In the genomic region with DNA sequence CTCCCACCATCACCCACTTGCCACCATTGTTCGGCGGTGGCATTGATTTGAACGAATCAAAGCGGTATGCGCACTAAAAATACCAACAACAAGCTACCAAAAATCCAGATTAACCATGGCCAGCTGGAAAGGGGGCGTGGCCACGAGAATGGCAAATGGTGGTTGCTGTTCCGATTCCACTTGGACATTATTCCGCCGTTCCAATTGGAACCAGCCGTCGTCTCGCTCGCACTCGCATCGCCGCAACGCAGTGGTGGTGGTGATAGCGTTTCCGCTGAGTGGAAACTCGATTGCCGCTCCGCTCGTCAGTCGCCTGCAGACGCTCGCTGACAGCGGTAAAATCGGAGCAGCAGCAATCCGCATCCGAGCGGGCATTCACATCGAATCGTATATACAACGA, we compare ENCODE assay signal across 1 fruit fly cellular context.
TF ChIP-seq lines count a peak whose summit lies in the region.

A gene (plus strand): TSS at position 304 of the 400 bp plus-strand sequence.

TF ChIP-seq in whole organism, embryonic, 481 proteins besides CTCF, POLR2A, EP300 and RAD21 (continued from another document):
- TF ChIP-seq Nf-YC (tag; optimal IDR thresholded peaks at IDR 0.05; lab: Kevin White, UChicago), result peak; percentile 99
- TF ChIP-seq sens (GFP tag; lab: Kevin White, UChicago), result peak; percentile 85
- peak; percentile 87 for TF ChIP-seq cg (GFP tag; optimal IDR thresholded peaks at IDR 0.05; lab: Kevin White, UChicago)
- TF ChIP-seq Drgx (GFP tag; IDR thresholded peaks at IDR 0.05; lab: Robert Waterston, UW), result no peak
- peak; percentile 41 for TF ChIP-seq mirr (GFP tag; optimal IDR thresholded peaks at IDR 0.05; lab: Kevin White, UChicago)
- peak; percentile 49 for TF ChIP-seq CoRest (tag; optimal IDR thresholded peaks at IDR 0.05; lab: Kevin White, UChicago)
- TF ChIP-seq p53 (GFP tag; optimal IDR thresholded peaks at IDR 0.05; lab: Kevin White, UChicago), result no peak
- no peak for TF ChIP-seq CG4617 (GFP tag; optimal IDR thresholded peaks at IDR 0.05; lab: Kevin White, UChicago; ENCODE audit: borderline replicate concordance)
- peak; percentile 65 for TF ChIP-seq CG4360 (GFP tag; IDR thresholded peaks at IDR 0.05; lab: Robert Waterston, UW)
- TF ChIP-seq Scr (GFP tag; IDR thresholded peaks at IDR 0.05; lab: Robert Waterston, UW; ENCODE audit: partially characterized antibody), result peak; percentile 14; the same call in 1 of the 2 replicates
- TF ChIP-seq kah (GFP tag; optimal IDR thresholded peaks at IDR 0.05; lab: Kevin White, UChicago), result peak; percentile 25
- TF ChIP-seq Sry-β (GFP tag; optimal IDR thresholded peaks at IDR 0.05; lab: Kevin White, UChicago), result no peak
- no peak for TF ChIP-seq Poxn (GFP tag; IDR thresholded peaks at IDR 0.05; lab: Robert Waterston, UW)
- TF ChIP-seq Fer1 (GFP tag; optimal IDR thresholded peaks at IDR 0.05; lab: Kevin White, UChicago), result peak; percentile 0
- peak; percentile 95 to 98 for TF ChIP-seq insv (GFP tag; optimal IDR thresholded peaks at IDR 0.05; lab: Kevin White, UChicago)
- TF ChIP-seq MBD-R2 (GFP tag; IDR thresholded peaks at IDR 0.05; lab: Robert Waterston, UW), result 0 out of 2 replicates have a peak, but pooled peaks have one; percentile 9
- no peak for TF ChIP-seq cas (GFP tag; IDR thresholded peaks at IDR 0.05; lab: Robert Waterston, UW)
- no peak for TF ChIP-seq CG15601 (tag; optimal IDR thresholded peaks at IDR 0.05; lab: Kevin White, UChicago)
- TF ChIP-seq tna (GFP tag; IDR thresholded peaks at IDR 0.05; lab: Robert Waterston, UW; ENCODE audit: partially characterized antibody), result no peak
- 0 out of 2 replicates have a peak, but pooled peaks have one; percentile 33 for TF ChIP-seq bbx (GFP tag; IDR thresholded peaks at IDR 0.05; lab: Robert Waterston, UW; ENCODE audit: partially characterized antibody)
- peak; percentile 80 for TF ChIP-seq oc (tag; optimal IDR thresholded peaks at IDR 0.05; lab: Kevin White, UChicago)
- TF ChIP-seq CG11695 (GFP tag; IDR thresholded peaks at IDR 0.05; lab: Robert Waterston, UW), result 0 out of 3 replicates have a peak, but pooled peaks have one; percentile 26
- no peak for TF ChIP-seq grau (tag; optimal IDR thresholded peaks at IDR 0.05; lab: Kevin White, UChicago)
- TF ChIP-seq CG11085 (GFP tag; IDR thresholded peaks at IDR 0.05; lab: Robert Waterston, UW), result no peak
- peak; percentile 29 for TF ChIP-seq zen (tag; optimal IDR thresholded peaks at IDR 0.05; lab: Kevin White, UChicago)
- TF ChIP-seq Nf-YB (GFP tag; optimal IDR thresholded peaks at IDR 0.05; lab: Kevin White, UChicago), result peak; percentile 99
- TF ChIP-seq Bdp1 (GFP tag; optimal IDR thresholded peaks at IDR 0.05; lab: Kevin White, UChicago), result no peak
- peak; percentile 39 for TF ChIP-seq grn (GFP tag; optimal IDR thresholded peaks at IDR 0.05; lab: Kevin White, UChicago)
- peak; percentile 35; the same call in 1 of the 2 replicates for TF ChIP-seq onecut (GFP tag; IDR thresholded peaks at IDR 0.05; lab: Robert Waterston, UW)
- TF ChIP-seq CG3065 (GFP tag; optimal IDR thresholded peaks at IDR 0.05; lab: Kevin White, UChicago), result peak; percentile 54
- peak; percentile 74; the same call in 1 of the 4 replicates for TF ChIP-seq chinmo (GFP tag; IDR thresholded peaks at IDR 0.05; lab: Robert Waterston, UW; ENCODE audit: partially characterized antibody)
- TF ChIP-seq CG10321 (GFP tag; IDR thresholded peaks at IDR 0.05; lab: Robert Waterston, UW), result peak; percentile 94
- no peak for TF ChIP-seq pan (optimal IDR thresholded peaks at IDR 0.05; lab: Kevin White, UChicago)
- no peak for TF ChIP-seq pan (GFP tag; optimal IDR thresholded peaks at IDR 0.05 in 1 of 2, IDR thresholded peaks at IDR 0.05 in 1 of 2)
- no peak for TF ChIP-seq CG12236 (GFP tag; optimal IDR thresholded peaks at IDR 0.05; lab: Kevin White, UChicago)
- no peak for TF ChIP-seq YL-1 (GFP tag; optimal IDR thresholded peaks at IDR 0.05; lab: Kevin White, UChicago)
- 0 out of 2 replicates have a peak, but pooled peaks have one; percentile 31 for TF ChIP-seq crol (GFP tag; IDR thresholded peaks at IDR 0.05; lab: Robert Waterston, UW)
- 0 out of 2 replicates have a peak, but pooled peaks have one; percentile 27 for TF ChIP-seq GATAe (GFP tag; conservative IDR thresholded peaks at IDR 0.05; lab: Robert Waterston, UW)
- TF ChIP-seq ftz-f1 (GFP tag; optimal IDR thresholded peaks at IDR 0.05; lab: Kevin White, UChicago), result peak; percentile 69
- TF ChIP-seq abd-A (tag; optimal IDR thresholded peaks at IDR 0.05; lab: Kevin White, UChicago), result peak; percentile 74
- TF ChIP-seq CG10543 (GFP tag; optimal IDR thresholded peaks at IDR 0.05; lab: Kevin White, UChicago), result peak; percentile 45
- no peak for TF ChIP-seq CG17186 (GFP tag; optimal IDR thresholded peaks at IDR 0.05; lab: Kevin White, UChicago)
- no peak for TF ChIP-seq sr (GFP tag; IDR thresholded peaks at IDR 0.05; lab: Robert Waterston, UW)
- peak; percentile 17 for TF ChIP-seq gcm (GFP tag; optimal IDR thresholded peaks at IDR 0.05; lab: Kevin White, UChicago)
- no peak for TF ChIP-seq Dfd (GFP tag; optimal IDR thresholded peaks at IDR 0.05; lab: Kevin White, UChicago)
- no peak for TF ChIP-seq CG10565 (GFP tag; optimal IDR thresholded peaks at IDR 0.05; lab: Kevin White, UChicago)
- TF ChIP-seq HmgZ (tag; optimal IDR thresholded peaks at IDR 0.05; lab: Kevin White, UChicago), result peak; percentile 24
- TF ChIP-seq sima (GFP tag; optimal IDR thresholded peaks at IDR 0.05; lab: Kevin White, UChicago), result no peak
- no peak for TF ChIP-seq CG6689 (GFP tag; IDR thresholded peaks at IDR 0.05; lab: Robert Waterston, UW)
- peak; percentile 88 for TF ChIP-seq Neu2 (GFP tag; optimal IDR thresholded peaks at IDR 0.05; lab: Kevin White, UChicago; ENCODE audit: borderline replicate concordance)
- TF ChIP-seq NfI (GFP tag; optimal IDR thresholded peaks at IDR 0.05; lab: Kevin White, UChicago), result peak; percentile 5
- TF ChIP-seq CG8478 (optimal IDR thresholded peaks at IDR 0.05; lab: Kevin White, UChicago), result peak; percentile 83
- TF ChIP-seq unc-4 (GFP tag; IDR thresholded peaks at IDR 0.05; lab: Robert Waterston, UW; ENCODE audit: partially characterized antibody), result no peak
- TF ChIP-seq CG16779 (GFP tag; IDR thresholded peaks at IDR 0.05; lab: Robert Waterston, UW), result no peak
- no peak for TF ChIP-seq CG3995 (GFP tag; optimal IDR thresholded peaks at IDR 0.05; lab: Kevin White, UChicago)
- TF ChIP-seq Awh (GFP tag; IDR thresholded peaks at IDR 0.05; lab: Robert Waterston, UW), result 0 out of 2 replicates have a peak, but pooled peaks have one; percentile 6
- TF ChIP-seq pfk (GFP tag; optimal IDR thresholded peaks at IDR 0.05; lab: Kevin White, UChicago), result peak; percentile 99
- peak; percentile 84 for TF ChIP-seq Hey (tag; optimal IDR thresholded peaks at IDR 0.05; lab: Kevin White, UChicago)
- peak; percentile 37 for TF ChIP-seq lab (GFP tag; optimal IDR thresholded peaks at IDR 0.05; lab: Kevin White, UChicago)
- peak; percentile 9 for TF ChIP-seq nau (GFP tag; optimal IDR thresholded peaks at IDR 0.05; lab: Kevin White, UChicago)
- no peak for TF ChIP-seq MTF-1 (GFP tag; optimal IDR thresholded peaks at IDR 0.05; lab: Kevin White, UChicago; ENCODE audit: borderline replicate concordance)
- peak; percentile 76; the same call in 2 of the 3 replicates for TF ChIP-seq ci (GFP tag; IDR thresholded peaks at IDR 0.05; lab: Robert Waterston, UW)
- TF ChIP-seq Hr39 (optimal IDR thresholded peaks at IDR 0.05; lab: Kevin White, UChicago), result no peak
- no peak for TF ChIP-seq CG17361 (GFP tag; IDR thresholded peaks at IDR 0.05; lab: Robert Waterston, UW)
- peak; percentile 43 for TF ChIP-seq Ets97D (GFP tag; optimal IDR thresholded peaks at IDR 0.05; lab: Kevin White, UChicago)
- TF ChIP-seq Rfx (GFP tag; IDR thresholded peaks at IDR 0.05; lab: Robert Waterston, UW), result peak; percentile 8; the same call in 1 of the 2 replicates
- TF ChIP-seq aop (GFP tag; IDR thresholded peaks at IDR 0.05; lab: Robert Waterston, UW), result peak; percentile 77; the same call in 1 of the 2 replicates
- TF ChIP-seq ewg (GFP tag; optimal IDR thresholded peaks at IDR 0.05; lab: Kevin White, UChicago), result peak; percentile 61
- no peak for TF ChIP-seq Ptx1 (GFP tag; IDR thresholded peaks at IDR 0.05; lab: Robert Waterston, UW)
- TF ChIP-seq CG16863 (GFP tag; optimal IDR thresholded peaks at IDR 0.05; lab: Kevin White, UChicago), result no peak
- TF ChIP-seq HLHmδ (GFP tag; optimal IDR thresholded peaks at IDR 0.05; lab: Kevin White, UChicago), result peak; percentile 83
- no peak for TF ChIP-seq cwo (GFP tag; optimal IDR thresholded peaks at IDR 0.05; lab: Kevin White, UChicago)
- TF ChIP-seq CG16813 (GFP tag; IDR thresholded peaks at IDR 0.05; lab: Robert Waterston, UW; ENCODE audit: partially characterized antibody), result no peak
- TF ChIP-seq seq (GFP tag; IDR thresholded peaks at IDR 0.05; lab: Robert Waterston, UW), result peak; percentile 79
- no peak for TF ChIP-seq Gug (GFP tag; IDR thresholded peaks at IDR 0.05; lab: Robert Waterston, UW)
- 0 out of 3 replicates have a peak, but pooled peaks have one; percentile 46 for TF ChIP-seq Opbp (GFP tag; IDR thresholded peaks at IDR 0.05; lab: Robert Waterston, UW; ENCODE audit: partially characterized antibody)
- no peak for TF ChIP-seq trh (GFP tag; optimal IDR thresholded peaks at IDR 0.05; lab: Kevin White, UChicago)
- TF ChIP-seq CG1832 (GFP tag; optimal IDR thresholded peaks at IDR 0.05; lab: Kevin White, UChicago), result peak; percentile 85
- TF ChIP-seq unpg (GFP tag; optimal IDR thresholded peaks at IDR 0.05; lab: Kevin White, UChicago), result no peak
- no peak for TF ChIP-seq Optix (GFP tag; IDR thresholded peaks at IDR 0.05; lab: Robert Waterston, UW)
- no peak for TF ChIP-seq dan (GFP tag; IDR thresholded peaks at IDR 0.05; lab: Robert Waterston, UW)
- TF ChIP-seq CG2129 (GFP tag; IDR thresholded peaks at IDR 0.05; lab: Robert Waterston, UW; ENCODE audit: partially characterized antibody), result no peak
- peak; percentile 6 for TF ChIP-seq wek (GFP tag; optimal IDR thresholded peaks at IDR 0.05; lab: Kevin White, UChicago)
- peak; percentile 20; the same call in 1 of the 2 replicates for TF ChIP-seq Bgb (GFP tag; IDR thresholded peaks at IDR 0.05; lab: Robert Waterston, UW; ENCODE audit: partially characterized antibody)
- no peak for TF ChIP-seq CG10959 (GFP tag; IDR thresholded peaks at IDR 0.05; lab: Robert Waterston, UW)
- TF ChIP-seq phol (tag; optimal IDR thresholded peaks at IDR 0.05; lab: Kevin White, UChicago), result peak; percentile 16
- peak; percentile 42 for TF ChIP-seq kni (GFP tag; optimal IDR thresholded peaks at IDR 0.05; lab: Kevin White, UChicago)
- peak; percentile 70 for TF ChIP-seq Deaf1 (tag; optimal IDR thresholded peaks at IDR 0.05; lab: Kevin White, UChicago)
- no peak for TF ChIP-seq CG2116 (GFP tag; optimal IDR thresholded peaks at IDR 0.05; lab: Kevin White, UChicago)
- TF ChIP-seq CG14965 (GFP tag; optimal IDR thresholded peaks at IDR 0.05; lab: Kevin White, UChicago; ENCODE audit: borderline replicate concordance), result no peak
- no peak for TF ChIP-seq gfzf (GFP tag; optimal IDR thresholded peaks at IDR 0.05; lab: Kevin White, UChicago)
- TF ChIP-seq nerfin-1 (tag; optimal IDR thresholded peaks at IDR 0.05; lab: Kevin White, UChicago), result peak; percentile 36
- no peak for TF ChIP-seq pros (GFP tag; optimal IDR thresholded peaks at IDR 0.05; lab: Kevin White, UChicago)
- no peak for TF ChIP-seq fd96Cb (tag; optimal IDR thresholded peaks at IDR 0.05; lab: Kevin White, UChicago)
- no peak for TF ChIP-seq zen2 (GFP tag; IDR thresholded peaks at IDR 0.05; lab: Robert Waterston, UW; ENCODE audit: partially characterized antibody)
- TF ChIP-seq CG9609 (GFP tag; optimal IDR thresholded peaks at IDR 0.05; lab: Kevin White, UChicago), result no peak
- peak; percentile 19 for TF ChIP-seq CG12155 (GFP tag; optimal IDR thresholded peaks at IDR 0.05; lab: Kevin White, UChicago)
- peak; percentile 87 for TF ChIP-seq z (GFP tag; IDR thresholded peaks at IDR 0.05; lab: Robert Waterston, UW)
- peak; percentile 28 for TF ChIP-seq sug (tag; optimal IDR thresholded peaks at IDR 0.05; lab: Kevin White, UChicago)
- TF ChIP-seq sd (tag; optimal IDR thresholded peaks at IDR 0.05; lab: Kevin White, UChicago), result peak; percentile 76
- TF ChIP-seq Dip2 (GFP tag; IDR thresholded peaks at IDR 0.05; lab: Robert Waterston, UW), result no peak
- no peak for TF ChIP-seq Trl (optimal IDR thresholded peaks at IDR 0.05; lab: Kevin White, UChicago)
- TF ChIP-seq Trl (GFP tag; optimal IDR thresholded peaks at IDR 0.05; lab: Kevin White, UChicago), result no peak
- TF ChIP-seq CG14667 (GFP tag; IDR thresholded peaks at IDR 0.05; lab: Robert Waterston, UW), result no peak
- TF ChIP-seq gsb-n (tag; optimal IDR thresholded peaks at IDR 0.05; lab: Kevin White, UChicago), result peak; percentile 54
- TF ChIP-seq slp2 (GFP tag; optimal IDR thresholded peaks at IDR 0.05; lab: Kevin White, UChicago), result no peak
- no peak for TF ChIP-seq wor (GFP tag; IDR thresholded peaks at IDR 0.05; lab: Robert Waterston, UW)
- peak; percentile 33; the same call in 1 of the 3 replicates for TF ChIP-seq CG34224 (GFP tag; IDR thresholded peaks at IDR 0.05; lab: Robert Waterston, UW; ENCODE audit: partially characterized antibody)
- TF ChIP-seq sens-2 (GFP tag; IDR thresholded peaks at IDR 0.05; lab: Robert Waterston, UW), result peak; percentile 96
- peak; percentile 13; the same call in 1 of the 2 replicates for TF ChIP-seq CG32767 (GFP tag; IDR thresholded peaks at IDR 0.05; lab: Robert Waterston, UW)
- TF ChIP-seq en (GFP tag; optimal IDR thresholded peaks at IDR 0.05; lab: Kevin White, UChicago), result no peak
- no peak for TF ChIP-seq emc (GFP tag; optimal IDR thresholded peaks at IDR 0.05; lab: Kevin White, UChicago)
- TF ChIP-seq fd3F (GFP tag; optimal IDR thresholded peaks at IDR 0.05; lab: Kevin White, UChicago), result no peak
- TF ChIP-seq Nf-YA (GFP tag; IDR thresholded peaks at IDR 0.05; lab: Robert Waterston, UW), result peak; percentile 90
- TF ChIP-seq vvl (GFP tag; IDR thresholded peaks at IDR 0.05; lab: Robert Waterston, UW), result peak; percentile 50
- TF ChIP-seq CG12071 (GFP tag; optimal IDR thresholded peaks at IDR 0.05; lab: Kevin White, UChicago), result peak; percentile 54
- peak; percentile 89 for TF ChIP-seq Jarid2 (GFP tag; optimal IDR thresholded peaks at IDR 0.05; lab: Kevin White, UChicago)
